Fruit fly (Drosophila melanogaster): ENCODE data around the gene CG42591.

DNA sequence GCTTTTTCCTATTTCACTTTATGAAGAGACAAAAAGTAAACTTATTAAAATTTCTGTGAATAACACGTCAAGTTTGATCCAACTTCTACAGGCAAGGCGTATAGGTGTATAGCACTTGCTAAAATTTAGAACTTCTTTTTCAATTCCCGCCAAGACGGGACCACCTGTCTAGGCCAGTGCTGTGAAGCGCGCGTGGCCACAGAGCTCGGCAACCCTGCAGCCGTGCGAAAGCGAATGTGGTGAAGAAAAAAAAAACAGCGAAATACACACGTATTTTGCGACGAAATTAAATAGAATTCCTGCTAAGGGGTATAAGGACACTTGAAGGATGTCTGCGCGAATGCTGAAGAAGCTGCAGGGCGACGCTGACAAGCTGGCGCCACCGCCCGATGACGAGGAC is 40.4 kb upstream of the CG42591 start, which contains the start of gene Nulp1:
- no peak for TF ChIP-seq usp (GFP tag; optimal IDR thresholded peaks at IDR 0.05)
- no peak for TF ChIP-seq EcR (GFP tag; optimal IDR thresholded peaks at IDR 0.05)
